ENCODE assay signal across 3 worm cellular contexts in the genomic region with DNA sequence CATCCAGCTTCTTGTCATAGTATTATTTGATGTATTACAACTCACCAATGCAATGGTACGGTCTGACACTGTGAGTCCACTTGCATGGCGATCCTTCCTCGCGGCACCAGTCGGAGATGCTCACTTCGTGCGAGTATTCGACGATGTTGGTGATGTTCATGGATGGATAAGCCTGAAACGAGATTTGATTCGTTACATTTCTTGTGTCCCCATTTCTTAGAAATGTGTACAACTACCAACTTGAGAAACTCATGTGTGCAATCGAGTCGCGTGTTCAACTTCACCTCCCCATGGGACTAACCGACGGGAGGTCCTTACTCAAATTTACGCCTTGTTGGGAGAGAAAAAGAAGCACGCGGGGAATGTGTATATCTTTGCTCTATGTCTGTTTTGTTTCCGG.
TF ChIP-seq lines count a peak whose summit lies in the region.

No protein-coding gene starts in this region.

TF ChIP-seq in whole organism, L1 larva, 84 proteins besides CTCF, POLR2A, EP300 and RAD21:
- TF ChIP-seq nhr-76 (tag; optimal IDR thresholded peaks at IDR 0.05; lab: Kevin White, UChicago) = no peak
- TF ChIP-seq sptf-1 (tag; optimal IDR thresholded peaks at IDR 0.05; lab: Kevin White, UChicago) = no peak
- TF ChIP-seq lin-14 (GFP tag; optimal IDR thresholded peaks at IDR 0.05; lab: Kevin White, UChicago) = peak; percentile 44
- TF ChIP-seq hlh-17 (GFP tag; optimal IDR thresholded peaks at IDR 0.05; lab: Kevin White, UChicago; ENCODE audit: borderline replicate concordance) = no peak
- TF ChIP-seq nhr-12 (tag; optimal IDR thresholded peaks at IDR 0.05; lab: Kevin White, UChicago) = no peak
- TF ChIP-seq nhr-85 (tag; lab: Kevin White, UChicago) = no peak
- no peak for TF ChIP-seq grh-1 (GFP tag; IDR thresholded peaks at IDR 0.05; lab: Robert Waterston, UW)
- no peak for TF ChIP-seq ceh-8 (GFP tag; optimal IDR thresholded peaks at IDR 0.05; lab: Kevin White, UChicago)

TF ChIP-seq in whole organism, L3 larva, 47 proteins besides CTCF, POLR2A, EP300 and RAD21:
- TF ChIP-seq lin-39 (tag; optimal IDR thresholded peaks at IDR 0.05; lab: Kevin White, UChicago) (peak; percentile 29), elt-2 (tag; optimal IDR thresholded peaks at IDR 0.05; lab: Kevin White, UChicago) (no peak)

TF ChIP-seq in whole organism, L4 larva, 104 proteins besides CTCF, POLR2A, EP300 and RAD21:
- TF ChIP-seq lin-13 (GFP tag; optimal IDR thresholded peaks at IDR 0.05; lab: Kevin White, UChicago) (no peak), ces-1 (GFP tag; optimal IDR thresholded peaks at IDR 0.05; lab: Kevin White, UChicago) (no peak), Y48G9A.11 (GFP tag; IDR thresholded peaks at IDR 0.05; lab: Robert Waterston, UW) (no peak), mdl-1 (tag; optimal IDR thresholded peaks at IDR 0.05; lab: Kevin White, UChicago) (peak in 1 of 2 experiments; percentile 4), unc-62 (GFP tag; optimal IDR thresholded peaks at IDR 0.05 in 1 of 2; lab: Kevin White, UChicago) (peak in 1 of 2 experiments; percentile 90), unc-62 (tag; optimal IDR thresholded peaks at IDR 0.05; lab: Kevin White, UChicago) (no peak), gei-8 (GFP tag; optimal IDR thresholded peaks at IDR 0.05; lab: Kevin White, UChicago) (no peak), zip-2 (tag; optimal IDR thresholded peaks at IDR 0.05; lab: Kevin White, UChicago) (no peak), ztf-7 (tag; optimal IDR thresholded peaks at IDR 0.05; lab: Kevin White, UChicago) (no peak), pqm-1 (tag; optimal IDR thresholded peaks at IDR 0.05; lab: Kevin White, UChicago) (no peak), nhr-41 (GFP tag; IDR thresholded peaks at IDR 0.05; lab: Robert Waterston, UW) (no peak), hlh-30 (tag; optimal IDR thresholded peaks at IDR 0.05; lab: Kevin White, UChicago; ENCODE audit: insufficient read depth) (peak; percentile 44), lin-39 (tag; optimal IDR thresholded peaks at IDR 0.05; lab: Kevin White, UChicago) (no peak), mep-1 (tag; optimal IDR thresholded peaks at IDR 0.05; lab: Kevin White, UChicago) (no peak), ceh-62 (tag; optimal IDR thresholded peaks at IDR 0.05; lab: Kevin White, UChicago) (no peak), nhr-111 (GFP tag; optimal IDR thresholded peaks at IDR 0.05; lab: Kevin White, UChicago) (no peak), hmg-1.1 (GFP tag; IDR thresholded peaks at IDR 0.05; lab: Robert Waterston, UW) (0 out of 2 replicates have a peak, but pooled peaks have one; percentile 16), daf-12 (tag; optimal IDR thresholded peaks at IDR 0.05; lab: Kevin White, UChicago) (no peak), nhr-48 (tag; optimal IDR thresholded peaks at IDR 0.05; lab: Kevin White, UChicago) (no peak), F37D6.2 (tag; optimal IDR thresholded peaks at IDR 0.05; lab: Kevin White, UChicago) (no peak), lin-1 (GFP tag; IDR thresholded peaks at IDR 0.05; lab: Robert Waterston, UW) (no peak), nhr-102 (tag; optimal IDR thresholded peaks at IDR 0.05; lab: Kevin White, UChicago) (no peak), nhr-237 (tag; optimal IDR thresholded peaks at IDR 0.05; lab: Kevin White, UChicago) (no peak)
TF ChIP-seq in whole organism, L4 larva: peak in this region for 4.
